Worm (Caenorhabditis elegans) whole organism, mixed stage, embryonic: Measurements from ENCODE around the gene srd-55.

Experiments used
- nhr-12 ChIP-seq: fragments of 150-350 bp; optimal IDR thresholded peaks from 2 replicates; lab custom pipeline; 2014; ENCODE audit warnings: missing biosample characterization, missing genetic modification characterization
- unc-39 ChIP-seq: fragments of 150-350 bp; optimal IDR thresholded peaks from 2 replicates; lab custom pipeline; 2014; ENCODE audit warnings: missing biosample characterization, missing genetic modification characterization

- TF ChIP-seq unc-39 (tag; lab: Kevin White, UChicago) = no peak
- no peak for TF ChIP-seq nhr-12
Observed at ce11 chrII:7456184-7456583, 47.9 kb downstream of the srd-55 start, which contains the start of gene D1022.3.
